Worm (Caenorhabditis elegans) whole organism, late embryonic: ENCODE data around the gene ubc-21.

Experiments
- C38D4.7 ChIP-seq: fragments of 200-800 bp; sonication (Bioruptor generic); optimal IDR thresholded peaks from 2 replicates; lab custom pipeline; 2018; ENCODE audit warnings: mild to moderate bottlenecking, missing genetic modification characterization, moderate library complexity, missing compliant biosample characterization
- K02D7.2 ChIP-seq: sonication (generic microtip); optimal IDR thresholded peaks from 2 replicates; lab custom pipeline; 2017; ENCODE audit warnings: mild to moderate bottlenecking, missing genetic modification characterization, missing compliant biosample characterization
- T23F11.4 ChIP-seq: fragments of 200-800 bp; sonication (Bioruptor generic); optimal IDR thresholded peaks from 2 replicates; lab custom pipeline; 2018; ENCODE audit warnings: mild to moderate bottlenecking, missing genetic modification characterization, missing compliant biosample characterization
- ahr-1 ChIP-seq: sonication (generic microtip); optimal IDR thresholded peaks from 2 replicates; lab custom pipeline; 2016; ENCODE audit warnings: missing genetic modification characterization, missing compliant biosample characterization
- ceh-22 ChIP-seq: sonication (generic microtip); optimal IDR thresholded peaks from 2 replicates; lab custom pipeline; 2017; ENCODE audit warnings: missing biosample characterization, missing genetic modification characterization
- ceh-30 ChIP-seq: fragments of 150-350 bp; optimal IDR thresholded peaks from 2 replicates; lab custom pipeline; 2014; ENCODE audit warnings: missing biosample characterization, missing genetic modification characterization
- ceh-31 ChIP-seq: sonication (generic microtip); optimal IDR thresholded peaks from 2 replicates; lab custom pipeline; 2016; ENCODE audit warnings: missing genetic modification characterization, missing compliant biosample characterization
- ceh-45 ChIP-seq: fragments of 200-800 bp; sonication (Bioruptor generic); IDR thresholded peaks from 2 replicates; pipeline ENCODE4 v1.3.6; 2022; ENCODE audit warnings: missing genetic modification reagents, missing genetic modification characterization, missing compliant biosample characterization
- ceh-48 ChIP-seq: sonication (generic microtip); optimal IDR thresholded peaks from 2 replicates; lab custom pipeline; 2016; ENCODE audit warnings: missing genetic modification characterization, inconsistent platforms, missing compliant biosample characterization
- ceh-6 ChIP-seq: fragments of 200-800 bp; sonication (Bioruptor generic); optimal IDR thresholded peaks from 2 replicates; lab custom pipeline; 2018; ENCODE audit warnings: mild to moderate bottlenecking, missing genetic modification characterization, missing compliant biosample characterization
- che-1 ChIP-seq: sonication (generic microtip); optimal IDR thresholded peaks from 2 replicates; lab custom pipeline; 2016; ENCODE audit warnings: mild to moderate bottlenecking, missing genetic modification characterization, missing compliant biosample characterization
- dmd-4 ChIP-seq: sonication (generic microtip); optimal IDR thresholded peaks from 2 replicates; lab custom pipeline; 2016; ENCODE audit warnings: borderline replicate concordance, missing genetic modification characterization, missing compliant biosample characterization
- elt-4 ChIP-seq: sonication (generic microtip); optimal IDR thresholded peaks from 2 replicates; lab custom pipeline; 2016; ENCODE audit warnings: missing genetic modification characterization, missing compliant biosample characterization
- fax-1 ChIP-seq: sonication (generic microtip); optimal IDR thresholded peaks from 2 replicates; lab custom pipeline; 2016; ENCODE audit warnings: missing genotype, missing genetic modification characterization, missing compliant biosample characterization
- fkh-10 ChIP-seq: fragments of 150-350 bp; optimal IDR thresholded peaks from 2 replicates; lab custom pipeline; 2014; ENCODE audit warnings: missing biosample characterization, missing genetic modification reagents, missing genetic modification characterization
- fkh-6 ChIP-seq: sonication (generic microtip); optimal IDR thresholded peaks from 2 replicates; lab custom pipeline; 2016; ENCODE audit warnings: missing genetic modification characterization, missing compliant biosample characterization
- hlh-30 ChIP-seq: sonication (generic microtip); optimal IDR thresholded peaks from 2 replicates; lab custom pipeline; 2017; ENCODE audit warnings: antibody characterized with exemption, missing genetic modification characterization, missing compliant biosample characterization; ENCODE audit not compliant: insufficient read depth
- hlh-6 ChIP-seq: sonication (generic microtip); optimal IDR thresholded peaks from 2 replicates; lab custom pipeline; 2016; ENCODE audit warnings: missing genotype, missing genetic modification characterization, missing compliant biosample characterization
- hlh-8 ChIP-seq: sonication (generic microtip); optimal IDR thresholded peaks from 2 replicates; lab custom pipeline; 2016; ENCODE audit warnings: missing genotype, missing genetic modification characterization, missing compliant biosample characterization
- madf-2 ChIP-seq: sonication (generic microtip); optimal IDR thresholded peaks from 2 replicates; lab custom pipeline; 2017; ENCODE audit warnings: missing genetic modification characterization, missing compliant biosample characterization
- nhr-232 ChIP-seq: sonication (generic microtip); optimal IDR thresholded peaks from 2 replicates; lab custom pipeline; 2016; ENCODE audit warnings: missing genetic modification characterization, missing compliant biosample characterization
- pat-9 ChIP-seq: fragments of 200-800 bp; sonication (Bioruptor generic); optimal IDR thresholded peaks from 2 replicates; lab custom pipeline; 2018; ENCODE audit warnings: mild to moderate bottlenecking, missing genetic modification characterization, moderate library complexity, missing compliant biosample characterization
- pax-1 ChIP-seq: fragments of 150-350 bp; optimal IDR thresholded peaks from 2 replicates; lab custom pipeline; 2014; ENCODE audit warnings: missing biosample characterization, missing genetic modification characterization
- pha-2 ChIP-seq: sonication (generic microtip); optimal IDR thresholded peaks from 2 replicates; lab custom pipeline; 2017; ENCODE audit warnings: mild to moderate bottlenecking, missing genetic modification characterization, missing compliant biosample characterization
- pha-4 ChIP-seq: fragments of 150-350 bp; optimal IDR thresholded peaks from 2 replicates; lab custom pipeline; 2018; ENCODE audit warnings: missing biosample characterization, missing genetic modification reagents, missing genetic modification characterization
- pros-1 ChIP-seq: fragments of 150-350 bp; optimal IDR thresholded peaks from 2 replicates; lab custom pipeline; 2014; ENCODE audit warnings: missing biosample characterization, missing genetic modification reagents, missing genetic modification characterization
- rnt-1 ChIP-seq: sonication (generic microtip); optimal IDR thresholded peaks from 2 replicates; lab custom pipeline; 2016; ENCODE audit warnings: missing genetic modification characterization, missing compliant biosample characterization
- sox-2 ChIP-seq: fragments of 200-800 bp; sonication (Bioruptor generic); IDR thresholded peaks from 2 replicates; pipeline ENCODE4 v1.3.6; 2022; ENCODE audit warnings: missing genetic modification reagents, missing genetic modification characterization, missing compliant biosample characterization
- unc-3 ChIP-seq, 2 experiments: fragments of 200-800 bp in 1 of 2; sonication (Bioruptor generic) in 1 of 2; sonication (generic microtip) in 1 of 2; conservative IDR thresholded peaks in 1 of 2; optimal IDR thresholded peaks in 1 of 2; 2 replicates each; pipeline versions ENCODE4 v1.3.6 to Lab custom; 2016 to 2022; ENCODE audit warnings: missing compliant biosample characterization in 2 of 2, missing genetic modification characterization in 2 of 2, missing genetic modification reagents in 1 of 2
- unc-42 ChIP-seq: sonication (generic microtip); optimal IDR thresholded peaks from 2 replicates; lab custom pipeline; 2016; ENCODE audit warnings: missing genotype, missing genetic modification characterization, missing compliant biosample characterization
- unc-55 ChIP-seq: sonication (generic microtip); optimal IDR thresholded peaks from 2 replicates; lab custom pipeline; 2017; ENCODE audit warnings: missing biosample characterization, missing genetic modification reagents, missing genetic modification characterization
- unc-86 ChIP-seq: sonication (generic microtip); optimal IDR thresholded peaks from 2 replicates; lab custom pipeline; 2016; ENCODE audit warnings: missing genetic modification characterization, missing compliant biosample characterization
- zip-5 ChIP-seq: sonication (generic microtip); optimal IDR thresholded peaks from 2 replicates; lab custom pipeline; 2016; ENCODE audit warnings: missing genetic modification characterization, missing compliant biosample characterization

The ubc-21 gene

DNA sequence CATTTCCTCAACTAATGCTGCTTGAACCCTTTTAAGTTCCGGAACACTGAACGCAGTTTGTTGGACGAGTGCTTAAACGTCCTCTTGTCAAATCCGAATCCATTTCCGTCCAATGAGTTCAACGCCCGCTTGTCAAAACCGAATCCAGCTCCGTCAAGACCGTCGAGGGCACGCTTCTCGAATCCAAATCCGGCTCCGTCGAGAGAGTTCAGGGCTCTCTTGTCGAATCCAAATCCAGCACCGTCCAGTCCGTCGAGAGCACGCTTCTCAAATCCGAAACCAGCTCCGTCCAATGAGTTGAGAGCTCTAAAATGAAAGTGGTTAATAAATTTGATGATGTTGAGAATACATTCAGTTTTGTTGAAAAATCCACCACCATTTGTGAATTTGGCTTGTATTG is 48.3 kb downstream of the ubc-21 start:
- TF ChIP-seq unc-3 (GFP tag; conservative IDR thresholded peaks at IDR 0.05; lab: Robert Waterston, UW) (no peak), unc-3 (tag; optimal IDR thresholded peaks at IDR 0.05; lab: Kevin White, UChicago) (no peak), che-1 (no peak), elt-4 (tag; lab: Kevin White, UChicago) (no peak), ceh-6 (GFP tag; lab: Kevin White, UChicago) (no peak), hlh-30 (no peak)

DNA sequence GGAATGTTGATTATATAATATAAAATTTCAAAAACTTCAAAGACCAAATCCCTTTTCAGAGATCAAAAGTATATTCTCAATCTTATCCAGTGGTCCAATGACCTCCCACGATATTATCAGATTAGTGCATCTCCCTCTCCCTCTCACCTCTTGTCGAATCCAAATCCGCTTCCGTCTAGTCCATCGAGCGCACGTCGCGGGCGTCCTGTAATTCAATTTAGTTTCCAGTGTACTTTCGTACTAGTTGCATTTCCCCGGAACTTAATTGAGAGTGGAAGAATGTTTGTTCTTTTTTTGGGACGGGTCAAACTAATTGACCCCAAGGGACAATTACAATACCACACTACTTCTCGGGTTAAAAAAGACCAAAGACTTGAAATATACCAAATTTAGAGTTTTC is 49.4 kb downstream of the ubc-21 start:
- TF ChIP-seq unc-42: peak; percentile 98
- TF ChIP-seq hlh-6 (tag; lab: Kevin White, UChicago): no peak
- no peak for TF ChIP-seq fkh-10 (GFP tag; lab: Kevin White, UChicago)
- no peak for TF ChIP-seq ceh-45 (GFP tag; lab: Robert Waterston, UW)
- TF ChIP-seq ceh-31 (tag; lab: Kevin White, UChicago): peak; percentile 30
- TF ChIP-seq pha-2: no peak
- no peak for TF ChIP-seq ahr-1 (tag; lab: Kevin White, UChicago)
- no peak for TF ChIP-seq fkh-6
- TF ChIP-seq sox-2 (GFP tag; lab: Robert Waterston, UW): no peak
- TF ChIP-seq pax-1 (tag; lab: Kevin White, UChicago): no peak
- no peak for TF ChIP-seq ceh-30 (tag; lab: Kevin White, UChicago)
- TF ChIP-seq unc-55: no peak
- no peak for TF ChIP-seq zip-5 (tag; lab: Kevin White, UChicago)
- no peak for TF ChIP-seq che-1
- TF ChIP-seq ceh-48 (tag; lab: Kevin White, UChicago): no peak
- TF ChIP-seq, all 69 proteins: peak for 2

ce11 chrX:8919323-8919722 is 49.9 kb downstream of the ubc-21 start, which contains the start of gene nlp-14:
Gene nlp-14, minus strand, starts transcription at chrX:8919423.
- TF ChIP-seq hlh-6 (tag; lab: Kevin White, UChicago) (peak; percentile 5), pat-9 (tag; lab: Kevin White, UChicago) (no peak), C38D4.7 (no peak), T23F11.4 (no peak), fkh-6 (no peak), nhr-232 (tag; lab: Kevin White, UChicago) (no peak), dmd-4 (no peak), unc-86 (tag; lab: Kevin White, UChicago) (no peak)

- no peak for TF ChIP-seq fax-1 (tag; lab: Kevin White, UChicago)
- TF ChIP-seq unc-55: no peak
- no peak for TF ChIP-seq pha-4
- TF ChIP-seq ceh-30 (tag; lab: Kevin White, UChicago): no peak
- TF ChIP-seq madf-2 (tag; lab: Kevin White, UChicago): no peak
- no peak for TF ChIP-seq zip-5 (tag; lab: Kevin White, UChicago)
- no peak for TF ChIP-seq nhr-232 (tag; lab: Kevin White, UChicago)
- no peak for TF ChIP-seq pros-1
- TF ChIP-seq hlh-8 (tag; lab: Kevin White, UChicago): no peak
- TF ChIP-seq K02D7.2 (tag; lab: Kevin White, UChicago): no peak
- TF ChIP-seq T23F11.4: no peak
- no peak for TF ChIP-seq rnt-1 (tag; lab: Kevin White, UChicago)
- TF ChIP-seq ceh-22 (tag; lab: Kevin White, UChicago): no peak
- TF ChIP-seq, all 69 proteins: peak for 0
These were observed 51.8 kb downstream of the ubc-21 start for ce11 chrX:8921221-8921620.
